Fruit fly (Drosophila melanogaster): ENCODE results near the gene CG17195.

Gene CG17195

dm6 chr3R:25740348-25740751, 36.6 kb downstream of the CG17195 start, which contains the start of gene LpR2 (continued):
- TF ChIP-seq fd64A (GFP tag; optimal IDR thresholded peaks at IDR 0.05): no peak
- TF ChIP-seq Trl (optimal IDR thresholded peaks at IDR 0.05): peak; percentile 81 to 91
- TF ChIP-seq Trl (GFP tag; optimal IDR thresholded peaks at IDR 0.05): no peak
- peak; percentile 52 for TF ChIP-seq lab (GFP tag; optimal IDR thresholded peaks at IDR 0.05)
- peak; percentile 19 for TF ChIP-seq CG3281 (GFP tag; optimal IDR thresholded peaks at IDR 0.05)
- TF ChIP-seq Fer2 (tag; optimal IDR thresholded peaks at IDR 0.05): no peak
- TF ChIP-seq Dbx (GFP tag; IDR thresholded peaks at IDR 0.05): peak; percentile 70; the same call in 2 of the 3 replicates
- TF ChIP-seq pan (optimal IDR thresholded peaks at IDR 0.05): no peak
- TF ChIP-seq pan (GFP tag; optimal IDR thresholded peaks at IDR 0.05 in 1 of 2, IDR thresholded peaks at IDR 0.05 in 1 of 2): peak in 1 of 2 experiments; percentile 40
- peak; percentile 76 for TF ChIP-seq Xbp1 (GFP tag; optimal IDR thresholded peaks at IDR 0.05)
- peak; percentile 40 for TF ChIP-seq pros (GFP tag; optimal IDR thresholded peaks at IDR 0.05)
- TF ChIP-seq Atf6 (GFP tag; IDR thresholded peaks at IDR 0.05): 0 out of 2 replicates have a peak, but pooled peaks have one; percentile 17
- peak; percentile 33 for TF ChIP-seq caup (GFP tag; optimal IDR thresholded peaks at IDR 0.05; ENCODE audit: severe bottlenecking)
- peak; percentile 67 for TF ChIP-seq CG34376 (GFP tag; optimal IDR thresholded peaks at IDR 0.05)
- TF ChIP-seq ind (GFP tag; optimal IDR thresholded peaks at IDR 0.05): no peak
- TF ChIP-seq da (GFP tag; optimal IDR thresholded peaks at IDR 0.05): no peak
- TF ChIP-seq nom (GFP tag; optimal IDR thresholded peaks at IDR 0.05): no peak
- TF ChIP-seq CG2120 (GFP tag; optimal IDR thresholded peaks at IDR 0.05): peak; percentile 15
- TF ChIP-seq ftz-f1 (GFP tag; optimal IDR thresholded peaks at IDR 0.05): peak; percentile 58

DNA sequence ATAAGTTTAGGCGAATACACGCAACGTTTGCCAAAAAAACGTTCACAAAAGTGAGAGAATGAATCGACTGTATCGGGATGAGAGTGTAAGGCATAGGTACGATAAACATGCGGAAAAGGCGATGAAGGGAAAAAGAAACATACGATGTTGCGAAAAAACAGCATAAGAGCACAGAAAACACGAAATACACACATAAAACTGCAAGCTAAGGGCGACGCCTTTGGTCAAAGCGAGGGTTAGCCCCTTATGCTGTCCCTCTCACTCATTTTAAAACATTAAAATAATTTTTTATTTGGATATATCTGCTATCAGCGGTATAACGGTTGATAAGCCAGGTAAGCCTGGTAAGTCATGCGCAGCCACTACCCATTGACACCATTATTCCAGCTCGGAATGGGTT, 37.3 kb downstream of the CG17195 start:
- TF ChIP-seq Awh (GFP tag; IDR thresholded peaks at IDR 0.05) (no peak), CG43689 (GFP tag; IDR thresholded peaks at IDR 0.05) (0 out of 2 replicates have a peak, but pooled peaks have one; percentile 5), CG8089 (GFP tag; optimal IDR thresholded peaks at IDR 0.05) (no peak)

DNA sequence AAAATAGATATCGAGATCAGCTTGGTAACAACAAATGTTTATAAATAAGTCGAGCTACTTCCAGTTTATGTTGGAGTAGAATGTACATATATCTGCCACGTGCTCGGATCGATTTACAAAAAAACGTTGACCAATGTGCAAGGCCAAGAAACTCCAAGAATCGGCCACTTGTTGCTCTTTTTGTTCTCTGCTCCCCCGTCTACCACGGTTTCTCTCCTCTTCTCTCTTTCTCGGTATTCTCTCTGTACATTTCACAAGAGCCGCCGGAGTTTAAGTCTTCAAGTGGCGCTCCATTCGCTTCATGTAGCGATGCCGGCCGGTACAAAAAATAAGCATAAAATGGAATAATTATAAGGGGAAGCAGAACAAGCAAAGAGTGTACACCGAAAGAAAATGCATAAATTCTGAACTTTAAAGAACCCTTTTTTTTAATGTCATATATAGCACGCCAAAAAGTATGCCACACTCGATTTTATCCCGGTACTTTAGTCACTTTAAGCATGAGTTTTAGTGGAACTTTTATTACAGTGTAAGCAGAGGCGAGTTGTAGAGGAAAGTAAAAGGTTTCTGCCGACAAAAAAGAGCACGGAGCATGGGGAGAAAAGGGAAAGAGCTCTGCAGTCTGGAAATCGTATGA, 39.1 kb downstream of the CG17195 start:
- TF ChIP-seq YL-1 (GFP tag; optimal IDR thresholded peaks at IDR 0.05) (peak; percentile 45), bowl (GFP tag; IDR thresholded peaks at IDR 0.05) (peak; percentile 72; the same call in 1 of the 2 replicates), slou (GFP tag; optimal IDR thresholded peaks at IDR 0.05) (peak; percentile 73), Side (GFP tag; optimal IDR thresholded peaks at IDR 0.05) (peak; percentile 95), sisA (GFP tag; IDR thresholded peaks at IDR 0.05) (peak; percentile 94), HLH3B (GFP tag; IDR thresholded peaks at IDR 0.05) (peak; percentile 94), Aef1 (GFP tag; IDR thresholded peaks at IDR 0.05) (peak; percentile 86), twi (tag; optimal IDR thresholded peaks at IDR 0.05) (peak; percentile 92), eve (GFP tag; optimal IDR thresholded peaks at IDR 0.05) (peak in 1 of 2 experiments; percentile 92), CG18764 (GFP tag; optimal IDR thresholded peaks at IDR 0.05) (peak; percentile 92), Bteb2 (GFP tag; optimal IDR thresholded peaks at IDR 0.05) (peak; percentile 86), nom (GFP tag; optimal IDR thresholded peaks at IDR 0.05) (peak; percentile 97), jigr1 (GFP tag; IDR thresholded peaks at IDR 0.05) (peak; percentile 76), dm (GFP tag; optimal IDR thresholded peaks at IDR 0.05) (peak; percentile 87), CG4854 (GFP tag; optimal IDR thresholded peaks at IDR 0.05) (peak; percentile 89), Fer1 (GFP tag; optimal IDR thresholded peaks at IDR 0.05) (peak; percentile 67), Elba2 (GFP tag; optimal IDR thresholded peaks at IDR 0.05) (no peak), CG4360 (GFP tag; IDR thresholded peaks at IDR 0.05) (peak; percentile 71; the same call in 1 of the 2 replicates), Ssrp (tag; optimal IDR thresholded peaks at IDR 0.05) (peak; percentile 94), lola (GFP tag; optimal IDR thresholded peaks at IDR 0.05) (peak in 1 of 3 experiments; percentile 92), CG32532 (GFP tag; IDR thresholded peaks at IDR 0.05) (peak; percentile 89), CG18476 (GFP tag; optimal IDR thresholded peaks at IDR 0.05) (peak; percentile 88), Scr (GFP tag; IDR thresholded peaks at IDR 0.05; ENCODE audit: partially characterized antibody) (no peak), Stat92E (GFP tag; optimal IDR thresholded peaks at IDR 0.05) (peak in 1 of 3 experiments; percentile 96), CG10366 (GFP tag; IDR thresholded peaks at IDR 0.05) (peak; percentile 89), wdn (GFP tag; IDR thresholded peaks at IDR 0.05) (peak; percentile 78), phol (tag; optimal IDR thresholded peaks at IDR 0.05) (peak; percentile 96)

All from whole organism, embryonic.